Fruit fly (Drosophila melanogaster): ENCODE measurements around the gene AdamTS-A.

AdamTS-A gene

dm6 chr3R:15414936-15415601 lies 60.9 kb downstream of the AdamTS-A start:
- TF ChIP-seq Ets65A (GFP tag), result peak; percentile 73
- TF ChIP-seq CG11085 (GFP tag; IDR thresholded peaks at IDR 0.05), result no peak
- peak; percentile 36 for TF ChIP-seq Hr39 (optimal IDR thresholded peaks at IDR 0.05)
- TF ChIP-seq sd (tag; optimal IDR thresholded peaks at IDR 0.05), result no peak
- TF ChIP-seq Lhr (GFP tag; optimal IDR thresholded peaks at IDR 0.05), result no peak
- peak; percentile 77 for TF ChIP-seq sr (GFP tag; IDR thresholded peaks at IDR 0.05)
- no peak for TF ChIP-seq Opbp (GFP tag; IDR thresholded peaks at IDR 0.05; ENCODE audit: partially characterized antibody)
- peak; percentile 77 for TF ChIP-seq Med (GFP tag)
- TF ChIP-seq BEAF-32 (GFP tag; optimal IDR thresholded peaks at IDR 0.05), result no peak
- TF ChIP-seq Jarid2 (GFP tag; optimal IDR thresholded peaks at IDR 0.05), result no peak

dm6 chr3R:15410689-15411587 lies 65.1 kb downstream of the AdamTS-A start:
- TF ChIP-seq CG3281 (GFP tag; optimal IDR thresholded peaks at IDR 0.05) (no peak), Hey (tag; optimal IDR thresholded peaks at IDR 0.05) (peak; percentile 71), fd102C (GFP tag; optimal IDR thresholded peaks at IDR 0.05) (no peak), vvl (GFP tag; IDR thresholded peaks at IDR 0.05) (peak; percentile 40; the same call in 1 of the 2 replicates), chinmo (GFP tag; IDR thresholded peaks at IDR 0.05; ENCODE audit: partially characterized antibody) (0 out of 4 replicates have a peak, but pooled peaks have one; percentile 27), Vsx1 (GFP tag; optimal IDR thresholded peaks at IDR 0.05) (no peak), Ets97D (GFP tag; optimal IDR thresholded peaks at IDR 0.05) (no peak), Ets65A (GFP tag) (peak; percentile 19), crol (GFP tag; IDR thresholded peaks at IDR 0.05) (peak; percentile 73), her (GFP tag; optimal IDR thresholded peaks at IDR 0.05) (no peak), ci (GFP tag; IDR thresholded peaks at IDR 0.05) (0 out of 3 replicates have a peak, but pooled peaks have one; percentile 11), CG6791 (GFP tag; IDR thresholded peaks at IDR 0.05; ENCODE audit: partially characterized antibody) (0 out of 3 replicates have a peak, but pooled peaks have one; percentile 13), zfh1 (GFP tag; IDR thresholded peaks at IDR 0.05) (0 out of 3 replicates have a peak, but pooled peaks have one; percentile 4), nerfin-1 (tag; optimal IDR thresholded peaks at IDR 0.05) (peak; percentile 4), Med (GFP tag) (peak; percentile 50), Dref (GFP tag; IDR thresholded peaks at IDR 0.05) (no peak), CG12769 (tag; optimal IDR thresholded peaks at IDR 0.05) (no peak), sens (GFP tag) (peak; percentile 10), CG6683 (GFP tag; optimal IDR thresholded peaks at IDR 0.05) (no peak), ewg (GFP tag; optimal IDR thresholded peaks at IDR 0.05) (peak; percentile 6), Drgx (GFP tag; IDR thresholded peaks at IDR 0.05) (peak; percentile 48; the same call in 1 of the 2 replicates)

- TF ChIP-seq en (GFP tag; optimal IDR thresholded peaks at IDR 0.05), result no peak
- TF ChIP-seq shn (GFP tag; optimal IDR thresholded peaks at IDR 0.05), result peak; percentile 11
- peak; percentile 56; the same call in 1 of the 3 replicates for TF ChIP-seq CG34422 (GFP tag; IDR thresholded peaks at IDR 0.05)
- no peak for TF ChIP-seq trh (GFP tag; optimal IDR thresholded peaks at IDR 0.05)
- peak; percentile 20; the same call in 1 of the 2 replicates for TF ChIP-seq slbo (GFP tag; IDR thresholded peaks at IDR 0.05)
- TF ChIP-seq CG10565 (GFP tag; optimal IDR thresholded peaks at IDR 0.05), result no peak
- TF ChIP-seq nerfin-1 (tag; optimal IDR thresholded peaks at IDR 0.05), result peak; percentile 21
- peak; percentile 34 for TF ChIP-seq nmo (GFP tag; optimal IDR thresholded peaks at IDR 0.05)
- peak; percentile 4; the same call in 1 of the 2 replicates for TF ChIP-seq CG1024 (GFP tag; IDR thresholded peaks at IDR 0.05)
- peak; percentile 25 for TF ChIP-seq gem (tag; optimal IDR thresholded peaks at IDR 0.05)
- peak; percentile 95 for TF ChIP-seq CG4707 (GFP tag; optimal IDR thresholded peaks at IDR 0.05)
- TF ChIP-seq CG11093 (GFP tag; IDR thresholded peaks at IDR 0.05), result 0 out of 3 replicates have a peak, but pooled peaks have one; percentile 30
- no peak for TF ChIP-seq her (GFP tag; optimal IDR thresholded peaks at IDR 0.05)
- no peak for TF ChIP-seq Poxn (GFP tag; IDR thresholded peaks at IDR 0.05)
- peak in 1 of 2 experiments; percentile 1 for TF ChIP-seq Hr51 (GFP tag; optimal IDR thresholded peaks at IDR 0.05)
- no peak for TF ChIP-seq Rx (GFP tag; IDR thresholded peaks at IDR 0.05)
Observed at dm6 chr3R:15409772-15410688, 66.0 kb downstream of the AdamTS-A start.

All from whole organism, embryonic.